In genomic region chrIV:387283-388048, ce11 we compare ENCODE assay signal across 2 worm cellular contexts.
A peak's percentile ranks its signal among the peaks of the same experiment; 100 is the strongest.
TF ChIP-seq lines count a peak whose summit lies in the region.

No protein-coding gene starts in this region.

TF ChIP-seq in whole organism, L4 larva, 104 proteins besides CTCF, POLR2A, EP300 and RAD21:
- peak; percentile 7 for TF ChIP-seq T20F7.1 (GFP tag; optimal IDR thresholded peaks at IDR 0.05; lab: Kevin White, UChicago)
- TF ChIP-seq jun-1 (tag; optimal IDR thresholded peaks at IDR 0.05; lab: Kevin White, UChicago) = no peak
- TF ChIP-seq Y48G9A.11 (GFP tag; IDR thresholded peaks at IDR 0.05; lab: Robert Waterston, UW) = 0 out of 2 replicates have a peak, but pooled peaks have one; percentile 12
- no peak for TF ChIP-seq daf-16 (GFP tag; optimal IDR thresholded peaks at IDR 0.05; lab: Kevin White, UChicago)
- TF ChIP-seq daf-16 (tag; optimal IDR thresholded peaks at IDR 0.05; lab: Kevin White, UChicago) = no peak
- no peak for TF ChIP-seq tra-1 (GFP tag; IDR thresholded peaks at IDR 0.05; lab: Robert Waterston, UW)
- TF ChIP-seq unc-130 (GFP tag; optimal IDR thresholded peaks at IDR 0.05; lab: Kevin White, UChicago) = peak; percentile 14
- TF ChIP-seq Y105C5A.15 (GFP tag; IDR thresholded peaks at IDR 0.05; lab: Robert Waterston, UW) = no peak
- TF ChIP-seq zip-11 (GFP tag; IDR thresholded peaks at IDR 0.05; lab: Robert Waterston, UW) = no peak
- no peak for TF ChIP-seq gei-8 (GFP tag; optimal IDR thresholded peaks at IDR 0.05; lab: Kevin White, UChicago)
- TF ChIP-seq F37D6.2 (tag; optimal IDR thresholded peaks at IDR 0.05; lab: Kevin White, UChicago) = no peak
- TF ChIP-seq fos-1 (tag; optimal IDR thresholded peaks at IDR 0.05; lab: Kevin White, UChicago) = no peak
- TF ChIP-seq nhr-25 (tag; optimal IDR thresholded peaks at IDR 0.05; lab: Kevin White, UChicago; ENCODE audit: borderline replicate concordance, insufficient read depth) = no peak
- peak; percentile 49 for TF ChIP-seq lin-38 (GFP tag; IDR thresholded peaks at IDR 0.05; lab: Robert Waterston, UW)
- TF ChIP-seq ceh-44 (GFP tag; IDR thresholded peaks at IDR 0.05; lab: Robert Waterston, UW) = no peak
- no peak for TF ChIP-seq duxl-1 (tag; optimal IDR thresholded peaks at IDR 0.05; lab: Kevin White, UChicago; ENCODE audit: poor library complexity)
- no peak for TF ChIP-seq lin-29 (GFP tag; IDR thresholded peaks at IDR 0.05; lab: Robert Waterston, UW)
- peak; percentile 80 for TF ChIP-seq set-16 (GFP tag; IDR thresholded peaks at IDR 0.05; lab: Robert Waterston, UW)
- TF ChIP-seq egl-43 (GFP tag; IDR thresholded peaks at IDR 0.05; lab: Robert Waterston, UW) = peak; percentile 71; the same call in 1 of the 2 replicates
- TF ChIP-seq unc-39 (tag; optimal IDR thresholded peaks at IDR 0.05; lab: Kevin White, UChicago) = no peak
- TF ChIP-seq snpc-1.2 (GFP tag; IDR thresholded peaks at IDR 0.05; lab: Robert Waterston, UW) = peak; percentile 65; the same call in 1 of the 2 replicates
- no peak for TF ChIP-seq aly-2 (tag; optimal IDR thresholded peaks at IDR 0.05; lab: Kevin White, UChicago)
- peak; percentile 32; the same call in 1 of the 2 replicates for TF ChIP-seq pha-4 (GFP tag; IDR thresholded peaks at IDR 0.05; lab: Robert Waterston, UW)
- TF ChIP-seq pha-4 (tag; optimal IDR thresholded peaks at IDR 0.05; lab: Kevin White, UChicago) = no peak
- TF ChIP-seq F10B5.3 (tag; optimal IDR thresholded peaks at IDR 0.05; lab: Kevin White, UChicago) = no peak
- TF ChIP-seq hlh-30 (tag; optimal IDR thresholded peaks at IDR 0.05; lab: Kevin White, UChicago; ENCODE audit: insufficient read depth) = no peak
- TF ChIP-seq ctbp-1 (GFP tag; IDR thresholded peaks at IDR 0.05; lab: Robert Waterston, UW) = 0 out of 2 replicates have a peak, but pooled peaks have one; percentile 11

TF ChIP-seq in whole organism, young adult, 124 proteins besides CTCF, POLR2A, EP300 and RAD21 (continues in another document):
- TF ChIP-seq lir-1 (GFP tag; conservative IDR thresholded peaks at IDR 0.05; lab: Robert Waterston, UW) (no peak), aptf-3 (GFP tag; IDR thresholded peaks at IDR 0.05; lab: Robert Waterston, UW) (no peak; the same call in 1 of the 2 replicates), ccch-3 (GFP tag; optimal IDR thresholded peaks at IDR 0.05; lab: Kevin White, UChicago) (no peak), pha-4 (tag; optimal IDR thresholded peaks at IDR 0.05; lab: Kevin White, UChicago) (no peak), ztf-26 (tag; optimal IDR thresholded peaks at IDR 0.05; lab: Kevin White, UChicago) (no peak), rcor-1 (GFP tag; IDR thresholded peaks at IDR 0.05; lab: Robert Waterston, UW) (0 out of 2 replicates have a peak, but pooled peaks have one; percentile 30), F55B11.4 (tag; optimal IDR thresholded peaks at IDR 0.05; lab: Kevin White, UChicago; ENCODE audit: borderline replicate concordance, insufficient read depth) (no peak), snpc-1.3 (tag; optimal IDR thresholded peaks at IDR 0.05; lab: Kevin White, UChicago; ENCODE audit: insufficient read depth) (peak; percentile 42), attf-6 (GFP tag; IDR thresholded peaks at IDR 0.05; lab: Robert Waterston, UW) (no peak), dox-1 (GFP tag; IDR thresholded peaks at IDR 0.05; lab: Robert Waterston, UW) (no peak), let-526 (GFP tag; IDR thresholded peaks at IDR 0.05; lab: Robert Waterston, UW) (no peak), unc-62 (GFP tag; optimal IDR thresholded peaks at IDR 0.05; lab: Kevin White, UChicago) (no peak), hmg-20 (GFP tag; IDR thresholded peaks at IDR 0.05; lab: Robert Waterston, UW) (no peak), nfyb-1 (GFP tag; IDR thresholded peaks at IDR 0.05; lab: Robert Waterston, UW) (no peak), bed-1 (GFP tag; IDR thresholded peaks at IDR 0.05; lab: Robert Waterston, UW) (no peak), mel-28 (tag; optimal IDR thresholded peaks at IDR 0.05; lab: Kevin White, UChicago; ENCODE audit: borderline replicate concordance) (no peak), nfya-1 (tag; optimal IDR thresholded peaks at IDR 0.05; lab: Kevin White, UChicago; ENCODE audit: borderline replicate concordance, insufficient read depth) (no peak), Y56A3A.18 (GFP tag; IDR thresholded peaks at IDR 0.05; lab: Robert Waterston, UW) (no peak), ceh-100 (GFP tag; IDR thresholded peaks at IDR 0.05; lab: Robert Waterston, UW) (0 out of 2 replicates have a peak, but pooled peaks have one; percentile 14), C17E4.6 (GFP tag; IDR thresholded peaks at IDR 0.05; lab: Robert Waterston, UW) (no peak), F57C9.4 (tag; optimal IDR thresholded peaks at IDR 0.05; lab: Kevin White, UChicago) (no peak), rec-8 (tag; optimal IDR thresholded peaks at IDR 0.05; lab: Kevin White, UChicago) (no peak), him-1 (tag; optimal IDR thresholded peaks at IDR 0.05; lab: Kevin White, UChicago) (no peak), lag-1 (GFP tag; IDR thresholded peaks at IDR 0.05; lab: Robert Waterston, UW) (no peak), hrde-1 (tag; optimal IDR thresholded peaks at IDR 0.05; lab: Kevin White, UChicago; ENCODE audit: borderline replicate concordance) (peak; percentile 5), fkh-3 (tag; optimal IDR thresholded peaks at IDR 0.05; lab: Kevin White, UChicago) (no peak), ceh-91 (GFP tag; IDR thresholded peaks at IDR 0.05; lab: Robert Waterston, UW) (no peak), ztf-28 (GFP tag; IDR thresholded peaks at IDR 0.05; lab: Robert Waterston, UW) (no peak), die-1 (tag; optimal IDR thresholded peaks at IDR 0.05; lab: Kevin White, UChicago) (no peak), Y79H2A.3 (GFP tag; conservative IDR thresholded peaks at IDR 0.05; lab: Robert Waterston, UW) (no peak), sdz-38 (tag; optimal IDR thresholded peaks at IDR 0.05; lab: Kevin White, UChicago) (no peak), ama-1 (optimal IDR thresholded peaks at IDR 0.05; lab: Kevin White, UChicago) (no peak), ama-1 (GFP tag; optimal IDR thresholded peaks at IDR 0.05; lab: Kevin White, UChicago) (peak in 1 of 2 experiments; percentile 80), unc-130 (GFP tag; optimal IDR thresholded peaks at IDR 0.05; lab: Kevin White, UChicago) (no peak), T07F8.4 (tag; optimal IDR thresholded peaks at IDR 0.05; lab: Kevin White, UChicago) (no peak), T26A5.8 (tag; optimal IDR thresholded peaks at IDR 0.05; lab: Kevin White, UChicago) (no peak), lin-26 (GFP tag; IDR thresholded peaks at IDR 0.05; lab: Robert Waterston, UW) (no peak), B0019.2 (GFP tag; conservative IDR thresholded peaks at IDR 0.05; lab: Robert Waterston, UW) (no peak), ztf-18 (tag; optimal IDR thresholded peaks at IDR 0.05; lab: Kevin White, UChicago) (no peak), egl-44 (GFP tag; IDR thresholded peaks at IDR 0.05; lab: Robert Waterston, UW) (no peak), ztf-6 (GFP tag; IDR thresholded peaks at IDR 0.05; lab: Robert Waterston, UW) (no peak), nhr-27 (tag; optimal IDR thresholded peaks at IDR 0.05; lab: Kevin White, UChicago) (no peak), ekl-4 (GFP tag; IDR thresholded peaks at IDR 0.05; lab: Robert Waterston, UW) (peak; percentile 32; the same call in 1 of the 2 replicates), mcd-1 (GFP tag; IDR thresholded peaks at IDR 0.05; lab: Robert Waterston, UW) (no peak), gei-17 (GFP tag; optimal IDR thresholded peaks at IDR 0.05; lab: Kevin White, UChicago) (no peak), snpc-3.4 (tag; optimal IDR thresholded peaks at IDR 0.05; lab: Kevin White, UChicago) (peak; percentile 42), somi-1 (GFP tag; optimal IDR thresholded peaks at IDR 0.05; lab: Kevin White, UChicago) (no peak), Y53F4B.3 (GFP tag; IDR thresholded peaks at IDR 0.05; lab: Robert Waterston, UW) (no peak), hsf-1 (GFP tag; IDR thresholded peaks at IDR 0.05; lab: Robert Waterston, UW) (0 out of 2 replicates have a peak, but pooled peaks have one; percentile 44), lsy-27 (tag; optimal IDR thresholded peaks at IDR 0.05; lab: Kevin White, UChicago; ENCODE audit: borderline replicate concordance, insufficient read depth) (no peak), lin-40 (tag; optimal IDR thresholded peaks at IDR 0.05; lab: Kevin White, UChicago) (no peak), F23B12.7 (tag; optimal IDR thresholded peaks at IDR 0.05; lab: Kevin White, UChicago; ENCODE audit: insufficient read depth) (no peak), nhr-120 (GFP tag; IDR thresholded peaks at IDR 0.05; lab: Robert Waterston, UW) (0 out of 2 replicates have a peak, but pooled peaks have one; percentile 45), let-607 (tag; optimal IDR thresholded peaks at IDR 0.05; lab: Kevin White, UChicago) (no peak), hlh-12 (tag; optimal IDR thresholded peaks at IDR 0.05; lab: Kevin White, UChicago) (no peak), F10E7.11 (tag; optimal IDR thresholded peaks at IDR 0.05; lab: Kevin White, UChicago) (no peak), xnd-1 (tag; optimal IDR thresholded peaks at IDR 0.05; lab: Kevin White, UChicago) (no peak), zfh-2 (GFP tag; conservative IDR thresholded peaks at IDR 0.05; lab: Robert Waterston, UW) (peak; percentile 76), lin-35 (GFP tag; optimal IDR thresholded peaks at IDR 0.05; lab: Kevin White, UChicago) (no peak), efl-1 (GFP tag; optimal IDR thresholded peaks at IDR 0.05; lab: Kevin White, UChicago) (no peak), B0261.1 (tag; optimal IDR thresholded peaks at IDR 0.05; lab: Kevin White, UChicago) (no peak), egl-18 (GFP tag; IDR thresholded peaks at IDR 0.05; lab: Robert Waterston, UW) (no peak), Y53G8AR.9 (GFP tag; conservative IDR thresholded peaks at IDR 0.05; lab: Robert Waterston, UW) (0 out of 2 replicates have a peak, but pooled peaks have one; percentile 12), cebp-1 (GFP tag; IDR thresholded peaks at IDR 0.05; lab: Robert Waterston, UW) (no peak), cebp-1 (tag; optimal IDR thresholded peaks at IDR 0.05; lab: Kevin White, UChicago) (no peak), tbp1 (GFP tag; optimal IDR thresholded peaks at IDR 0.05; lab: Kevin White, UChicago) (no peak), K12H6.12 (tag; optimal IDR thresholded peaks at IDR 0.05; lab: Kevin White, UChicago) (no peak), ztf-3 (GFP tag; optimal IDR thresholded peaks at IDR 0.05; lab: Kevin White, UChicago) (no peak), zim-3 (tag; optimal IDR thresholded peaks at IDR 0.05; lab: Kevin White, UChicago) (no peak)

Comparison
In these comparisons a context has a peak if more than half of its experiments do, and no peak if none do; other contexts are left out.
1. Of the 7 proteins assayed by ChIP-seq in both whole organism, young adult and whole organism, L4 larva: peak only in whole organism, young adult: none; only in whole organism, L4 larva: unc-130; in both: none; in neither: 3; mixed calls (peak in some experiments, not most) for 3.